Fruit fly (Drosophila melanogaster) whole organism, embryonic: Measurements from ENCODE around the gene Naa20A.
A peak's percentile ranks its signal among the peaks of the same experiment; 100 is the strongest.

Source experiments
- Atf-2 ChIP-seq: fragments of 200-800 bp; sonication (Bioruptor generic); optimal IDR thresholded peaks from 2 replicates; lab custom pipeline; 2016; ENCODE audit warnings: missing biosample characterization, missing genetic modification characterization
- Atf3 ChIP-seq: fragments of 200-800 bp; sonication (Bioruptor generic); optimal IDR thresholded peaks from 3 replicates; lab custom pipeline; 2016; ENCODE audit warnings: missing biosample characterization, missing genetic modification characterization
- Atf6 ChIP-seq: fragments of 200-800 bp; sonication (Bioruptor generic); IDR thresholded peaks from 2 replicates; pipeline ENCODE4 v1.3.6; 2022; ENCODE audit warnings: missing biosample characterization, missing genetic modification characterization
- BEAF-32 ChIP-seq: fragments of 200-800 bp; sonication (Bioruptor generic); optimal IDR thresholded peaks from 3 replicates; lab custom pipeline; 2017; ENCODE audit warnings: missing biosample characterization, missing genetic modification characterization, mild to moderate bottlenecking, moderate library complexity, missing genetic modification reagents
- CG11247 ChIP-seq: fragments of 200-800 bp; sonication (Bioruptor generic); IDR thresholded peaks from 2 replicates; pipeline ENCODE4 v1.3.6; 2022; ENCODE audit warnings: missing biosample characterization, missing genetic modification characterization
- CG15011 ChIP-seq: fragments of 200-800 bp; sonication (Bioruptor generic); optimal IDR thresholded peaks from 3 replicates; lab custom pipeline; 2018; ENCODE audit warnings: missing biosample characterization, mild to moderate bottlenecking, missing genetic modification characterization
- CG1602 ChIP-seq: fragments of 200-800 bp; sonication (Bioruptor generic); optimal IDR thresholded peaks from 3 replicates; lab custom pipeline; 2016; ENCODE audit warnings: missing biosample characterization, missing genetic modification characterization
- CG16815 ChIP-seq: fragments of 200-800 bp; sonication (Bioruptor generic); optimal IDR thresholded peaks from 3 replicates; lab custom pipeline; 2017; ENCODE audit warnings: missing biosample characterization, mild to moderate bottlenecking, missing genetic modification characterization
- CG16863 ChIP-seq: fragments of 200-800 bp; sonication (Bioruptor generic); optimal IDR thresholded peaks from 3 replicates; lab custom pipeline; 2016; ENCODE audit warnings: missing biosample characterization, missing genetic modification characterization
- CG17186 ChIP-seq: fragments of 200-800 bp; sonication (Bioruptor generic); optimal IDR thresholded peaks from 3 replicates; lab custom pipeline; 2017; ENCODE audit warnings: missing biosample characterization, missing genetic modification reagents, missing genetic modification characterization
- CG17361 ChIP-seq: fragments of 200-800 bp; sonication (Bioruptor generic); IDR thresholded peaks from 3 replicates; pipeline ENCODE4 v1.3.6; 2022; ENCODE audit warnings: missing biosample characterization, missing genetic modification characterization
- CG2129 ChIP-seq: fragments of 200-800 bp; sonication (Bioruptor generic); IDR thresholded peaks from 2 replicates; pipeline ENCODE4 v1.3.6; 2022; ENCODE audit warnings: missing biosample characterization, missing genetic modification characterization; ENCODE audit not compliant: partially characterized antibody
- CG2712 ChIP-seq: fragments of 200-800 bp; optimal IDR thresholded peaks from 3 replicates; lab custom pipeline; 2019; ENCODE audit warnings: missing biosample characterization, mild to moderate bottlenecking, missing genetic modification characterization, moderate library complexity
- CG4617 ChIP-seq: fragments of 200-800 bp; sonication (Bioruptor generic); optimal IDR thresholded peaks from 3 replicates; lab custom pipeline; 2016; ENCODE audit warnings: missing biosample characterization, missing genetic modification characterization, borderline replicate concordance
- CG4730 ChIP-seq: fragments of 200-800 bp; sonication (Bioruptor generic); IDR thresholded peaks from 2 replicates; pipeline ENCODE4 v1.3.6; 2022; ENCODE audit warnings: missing biosample characterization, missing genetic modification characterization
- CG4820 ChIP-seq: fragments of 200-800 bp; sonication (Bioruptor generic); optimal IDR thresholded peaks from 3 replicates; lab custom pipeline; 2016; ENCODE audit warnings: missing biosample characterization, missing genetic modification characterization
- CG6689 ChIP-seq: fragments of 200-800 bp; sonication (Bioruptor generic); IDR thresholded peaks from 2 replicates; pipeline ENCODE4 v1.3.6; 2022; ENCODE audit warnings: missing biosample characterization, missing genetic modification characterization
- CG7372 ChIP-seq: fragments of 200-800 bp; sonication (Bioruptor generic); IDR thresholded peaks from 2 replicates; pipeline ENCODE4 v1.3.6; 2022; ENCODE audit warnings: missing biosample characterization, missing genetic modification characterization
- CG7839 ChIP-seq: fragments of 200-800 bp; sonication (Bioruptor generic); optimal IDR thresholded peaks from 3 replicates; lab custom pipeline; 2018; ENCODE audit warnings: missing biosample characterization, mild to moderate bottlenecking, missing genetic modification characterization, moderate library complexity
- D19A ChIP-seq: fragments of 200-800 bp; optimal IDR thresholded peaks from 3 replicates; lab custom pipeline; 2019; ENCODE audit warnings: missing biosample characterization, mild to moderate bottlenecking, missing genetic modification characterization, moderate library complexity
- Dad ChIP-seq: fragments of 200-800 bp; sonication (Bioruptor generic); optimal IDR thresholded peaks from 3 replicates; lab custom pipeline; 2016; ENCODE audit warnings: missing biosample characterization, missing genetic modification characterization
- Lhr ChIP-seq: fragments of 200-800 bp; sonication (Bioruptor generic); optimal IDR thresholded peaks from 3 replicates; lab custom pipeline; 2017; ENCODE audit warnings: mild to moderate bottlenecking, missing biosample characterization, missing genetic modification reagents, missing genetic modification characterization
- NK7.1 ChIP-seq: fragments of 200-800 bp; sonication (Bioruptor generic); optimal IDR thresholded peaks from 3 replicates; lab custom pipeline; 2016; ENCODE audit warnings: missing biosample characterization, missing genetic modification characterization
- Pdp1 ChIP-seq, 2 experiments: fragments of 200-800 bp; sonication (Bioruptor generic); optimal IDR thresholded peaks; 3 replicates each; lab custom pipeline; 2016; ENCODE audit warnings: missing biosample characterization in 2 of 2, missing genetic modification characterization in 2 of 2, mild to moderate bottlenecking in 1 of 2, moderate library complexity in 1 of 2
- Sox100B ChIP-seq: fragments of 200-800 bp; sonication (Bioruptor generic); optimal IDR thresholded peaks from 3 replicates; lab custom pipeline; 2018; ENCODE audit warnings: missing biosample characterization, mild to moderate bottlenecking, missing genetic modification characterization
- ato ChIP-seq: fragments of 200-800 bp; sonication (Bioruptor generic); IDR thresholded peaks from 2 replicates; pipeline ENCODE4 v1.3.6; 2022; ENCODE audit warnings: missing biosample characterization, missing genetic modification characterization; ENCODE audit not compliant: partially characterized antibody
- bbx ChIP-seq: fragments of 200-800 bp; sonication (Bioruptor generic); IDR thresholded peaks from 2 replicates; pipeline ENCODE4 v1.3.6; 2022; ENCODE audit warnings: missing biosample characterization, missing genetic modification characterization; ENCODE audit not compliant: partially characterized antibody
- cad ChIP-seq: fragments of >200 bp; optimal IDR thresholded peaks from 2 replicates; lab custom pipeline; 2017; ENCODE audit warnings: missing biosample characterization, missing genetic modification characterization
- cato ChIP-seq: fragments of 200-800 bp; sonication (Bioruptor generic); optimal IDR thresholded peaks from 2 replicates; lab custom pipeline; 2016; ENCODE audit warnings: missing biosample characterization, missing genetic modification characterization, borderline replicate concordance
- chm ChIP-seq: fragments of 200-800 bp; sonication (Bioruptor generic); IDR thresholded peaks from 2 replicates; pipeline ENCODE4 v1.3.6; 2022; ENCODE audit warnings: missing biosample characterization, missing genetic modification characterization
- chn ChIP-seq: fragments of 200-800 bp; sonication (Bioruptor generic); optimal IDR thresholded peaks from 2 replicates; lab custom pipeline; 2016; ENCODE audit warnings: missing biosample characterization, missing genetic modification characterization
- ci ChIP-seq: fragments of 200-800 bp; sonication (Bioruptor generic); IDR thresholded peaks from 3 replicates; pipeline ENCODE4 v1.3.6; 2022; ENCODE audit warnings: missing biosample characterization, missing genetic modification characterization
- emc ChIP-seq: fragments of 200-800 bp; sonication (Bioruptor generic); optimal IDR thresholded peaks from 2 replicates; lab custom pipeline; 2016; ENCODE audit warnings: missing biosample characterization, missing genetic modification characterization
- esg ChIP-seq: fragments of 200-800 bp; sonication (Bioruptor generic); conservative IDR thresholded peaks from 2 replicates; pipeline ENCODE4 v1.3.6; 2022; ENCODE audit warnings: missing biosample characterization, missing genetic modification characterization
- fru ChIP-seq: fragments of >200 bp; optimal IDR thresholded peaks from 2 replicates; lab custom pipeline; 2017
- gcm2 ChIP-seq: fragments of 200-800 bp; sonication (Bioruptor generic); optimal IDR thresholded peaks from 2 replicates; lab custom pipeline; 2016; ENCODE audit warnings: missing biosample characterization, missing genetic modification characterization
- grau ChIP-seq: fragments of 200-800 bp; optimal IDR thresholded peaks from 3 replicates; lab custom pipeline; 2019; ENCODE audit warnings: missing biosample characterization, mild to moderate bottlenecking, missing genetic modification characterization, moderate library complexity
- gsb ChIP-seq: fragments of 200-800 bp; sonication (Bioruptor generic); IDR thresholded peaks from 2 replicates; pipeline ENCODE4 v1.3.6; 2022; ENCODE audit warnings: missing biosample characterization, missing genetic modification characterization
- gsb-n ChIP-seq: fragments of 200-800 bp; sonication (Bioruptor generic); optimal IDR thresholded peaks from 3 replicates; lab custom pipeline; 2018; ENCODE audit warnings: missing biosample characterization, mild to moderate bottlenecking, missing genetic modification characterization
- hbn ChIP-seq: fragments of 200-800 bp; sonication (Bioruptor generic); IDR thresholded peaks from 2 replicates; pipeline ENCODE4 v1.3.6; 2022; ENCODE audit warnings: missing biosample characterization, missing genetic modification characterization; ENCODE audit not compliant: partially characterized antibody
- hth ChIP-seq: fragments of >200 bp; optimal IDR thresholded peaks from 2 replicates; lab custom pipeline; 2017; ENCODE audit warnings: inconsistent platforms
- knrl ChIP-seq: fragments of 200-800 bp; sonication (Bioruptor generic); IDR thresholded peaks from 3 replicates; pipeline ENCODE4 v1.3.6; 2022; ENCODE audit warnings: missing biosample characterization, missing genetic modification characterization; ENCODE audit not compliant: partially characterized antibody
- lola ChIP-seq, 3 experiments: fragments of >200 bp in 2 of 3; fragments of 200-800 bp in 1 of 3; sonication (Bioruptor generic) in 1 of 3; optimal IDR thresholded peaks; 2 replicates each; lab custom pipeline; 2017 to 2019; ENCODE audit warnings: missing biosample characterization in 3 of 3, missing genetic modification characterization in 3 of 3, mild to moderate bottlenecking in 1 of 3, moderate library complexity in 1 of 3
- onecut ChIP-seq: fragments of 200-800 bp; sonication (Bioruptor generic); IDR thresholded peaks from 2 replicates; pipeline ENCODE4 v1.3.6; 2022; ENCODE audit warnings: missing biosample characterization, missing genetic modification characterization
- phol ChIP-seq: fragments of 200-800 bp; sonication (Bioruptor generic); optimal IDR thresholded peaks from 3 replicates; lab custom pipeline; 2018; ENCODE audit warnings: missing biosample characterization, mild to moderate bottlenecking, missing genetic modification characterization, moderate library complexity
- slp2 ChIP-seq: fragments of 200-800 bp; sonication (Bioruptor generic); optimal IDR thresholded peaks from 2 replicates; lab custom pipeline; 2016; ENCODE audit warnings: missing biosample characterization, missing genetic modification characterization
- sna ChIP-seq: fragments of 200-800 bp; sonication (Bioruptor generic); IDR thresholded peaks from 2 replicates; pipeline ENCODE4 v1.3.6; 2022; ENCODE audit warnings: missing biosample characterization, missing genetic modification characterization; ENCODE audit not compliant: partially characterized antibody
- sr ChIP-seq: fragments of 200-800 bp; sonication (Bioruptor generic); IDR thresholded peaks from 3 replicates; pipeline ENCODE4 v1.3.6; 2022; ENCODE audit warnings: missing biosample characterization, missing genetic modification characterization
- stwl ChIP-seq: fragments of 200-800 bp; sonication (Bioruptor generic); optimal IDR thresholded peaks from 3 replicates; lab custom pipeline; 2018; ENCODE audit warnings: missing biosample characterization, mild to moderate bottlenecking, missing genetic modification characterization, moderate library complexity
- tap ChIP-seq: fragments of 200-800 bp; optimal IDR thresholded peaks from 3 replicates; lab custom pipeline; 2019; ENCODE audit warnings: missing biosample characterization, mild to moderate bottlenecking, missing genetic modification characterization, moderate library complexity
- wdn ChIP-seq: fragments of 200-800 bp; sonication (Bioruptor generic); IDR thresholded peaks from 2 replicates; pipeline ENCODE4 v1.3.6; 2022; ENCODE audit warnings: missing biosample characterization, missing genetic modification characterization

The Naa20A gene

dm6 chrX:19637002-19637420 is 14.1 kb upstream of the Naa20A start (continued):
- no peak for TF ChIP-seq lola (GFP tag; optimal IDR thresholded peaks at IDR 0.05; lab: Kevin White, UChicago)
- no peak for TF ChIP-seq sr (GFP tag; lab: Robert Waterston, UW)
- no peak for TF ChIP-seq onecut (GFP tag; lab: Robert Waterston, UW)
- TF ChIP-seq CG6689 (GFP tag; lab: Robert Waterston, UW): no peak
- TF ChIP-seq CG4820 (GFP tag; lab: Kevin White, UChicago): no peak
- TF ChIP-seq grau: no peak
- no peak for TF ChIP-seq CG4617 (GFP tag; lab: Kevin White, UChicago)
- no peak for TF ChIP-seq esg (GFP tag; lab: Robert Waterston, UW)
- TF ChIP-seq stwl (tag; lab: Kevin White, UChicago): peak; percentile 7
- no peak for TF ChIP-seq gsb-n (tag; lab: Kevin White, UChicago)
- TF ChIP-seq CG4730 (GFP tag; lab: Robert Waterston, UW): no peak
- TF ChIP-seq Atf3: no peak
- TF ChIP-seq NK7.1 (GFP tag; lab: Kevin White, UChicago): no peak
- TF ChIP-seq chm: peak; percentile 40; the same call in 1 of the 2 replicates
- TF ChIP-seq Atf6 (GFP tag; lab: Robert Waterston, UW): no peak
- no peak for TF ChIP-seq CG1602 (GFP tag; lab: Kevin White, UChicago)
- no peak for TF ChIP-seq gcm2 (GFP tag; lab: Kevin White, UChicago)
- TF ChIP-seq CG16815: no peak
- no peak for TF ChIP-seq CG7372 (GFP tag; lab: Robert Waterston, UW)
- TF ChIP-seq ato: no peak
- no peak for TF ChIP-seq Sox100B (GFP tag; lab: Kevin White, UChicago)
- TF ChIP-seq phol: no peak
- no peak for TF ChIP-seq emc (GFP tag; lab: Kevin White, UChicago)
- no peak for TF ChIP-seq CG11247 (GFP tag; lab: Robert Waterston, UW)
- TF ChIP-seq CG15011: no peak
- no peak for TF ChIP-seq hth (lab: Kevin White, UChicago)
- TF ChIP-seq wdn: no peak
- peak; percentile 54; the same call in 2 of the 3 replicates for TF ChIP-seq ci
- TF ChIP-seq cad: no peak
- 0 out of 2 replicates have a peak, but pooled peaks have one; percentile 24 for TF ChIP-seq bbx (GFP tag; lab: Robert Waterston, UW)
- no peak for TF ChIP-seq cato (GFP tag; lab: Kevin White, UChicago)
- TF ChIP-seq Atf-2 (GFP tag; lab: Kevin White, UChicago): no peak
- no peak for TF ChIP-seq CG2129 (GFP tag; lab: Robert Waterston, UW)
- no peak for TF ChIP-seq Dad (GFP tag; lab: Kevin White, UChicago)
- TF ChIP-seq knrl: no peak
- TF ChIP-seq CG2712 (tag; lab: Kevin White, UChicago): no peak
- TF ChIP-seq chn (GFP tag; lab: Kevin White, UChicago): no peak
- TF ChIP-seq BEAF-32 (GFP tag; lab: Kevin White, UChicago): no peak
- TF ChIP-seq CG7839 (tag; lab: Kevin White, UChicago): no peak
- TF ChIP-seq gsb (GFP tag; lab: Robert Waterston, UW): no peak
- TF ChIP-seq CG16863 (GFP tag; lab: Kevin White, UChicago): no peak
- no peak for TF ChIP-seq tap (tag; lab: Kevin White, UChicago)
- TF ChIP-seq sna (GFP tag; lab: Robert Waterston, UW): no peak
- TF ChIP-seq CG17186 (GFP tag; lab: Kevin White, UChicago): no peak
- TF ChIP-seq Lhr (GFP tag; lab: Kevin White, UChicago): no peak
- no peak for TF ChIP-seq D19A (tag; lab: Kevin White, UChicago)
- no peak for TF ChIP-seq Pdp1 (GFP tag; optimal IDR thresholded peaks at IDR 0.05; lab: Kevin White, UChicago)
- TF ChIP-seq hbn: no peak
- no peak for TF ChIP-seq CG17361 (GFP tag; lab: Robert Waterston, UW)
- no peak for TF ChIP-seq fru (lab: Kevin White, UChicago)
- TF ChIP-seq slp2 (GFP tag; lab: Kevin White, UChicago): no peak
- TF ChIP-seq, all 482 proteins: peak for 36
